Worm (Caenorhabditis elegans) whole organism, young adult: ENCODE measurements around the gene ptb-1.

ENCODE experiments used
- B0019.2 ChIP-seq: fragments of 200-800 bp; sonication (Bioruptor generic); conservative IDR thresholded peaks from 2 replicates; pipeline ENCODE4 v1.3.6; 2022; ENCODE audit warnings: missing genetic modification reagents, missing genetic modification characterization, missing compliant biosample characterization
- B0035.1 ChIP-seq: sonication (generic microtip); optimal IDR thresholded peaks from 2 replicates; lab custom pipeline; 2016; ENCODE audit warnings: missing genetic modification characterization, mild to moderate bottlenecking, missing compliant biosample characterization, missing genotype, missing genetic modification reagents
- B0261.1 ChIP-seq: sonication (generic microtip); optimal IDR thresholded peaks from 2 replicates; lab custom pipeline; 2016; ENCODE audit warnings: mild to moderate bottlenecking, missing genetic modification characterization, moderate library complexity, missing compliant biosample characterization
- B0336.3 ChIP-seq: fragments of 200-800 bp; sonication (Bioruptor generic); IDR thresholded peaks from 2 replicates; pipeline ENCODE4 v1.3.6; 2022; ENCODE audit warnings: missing genetic modification characterization, missing compliant biosample characterization
- C06A6.2 ChIP-seq: fragments of 200-800 bp; sonication (Bioruptor generic); conservative IDR thresholded peaks from 2 replicates; pipeline ENCODE4 v1.3.6; 2022; ENCODE audit warnings: missing genetic modification characterization, missing compliant biosample characterization
- F10E7.11 ChIP-seq: sonication (generic microtip); optimal IDR thresholded peaks from 2 replicates; lab custom pipeline; 2017; ENCODE audit warnings: mild to moderate bottlenecking, missing genetic modification characterization, moderate library complexity, missing compliant biosample characterization
- F22D6.2 ChIP-seq: sonication (generic microtip); optimal IDR thresholded peaks from 2 replicates; lab custom pipeline; 2016; ENCODE audit warnings: mild to moderate bottlenecking, missing genetic modification characterization, missing compliant biosample characterization
- F23B12.7 ChIP-seq: sonication (generic microtip); optimal IDR thresholded peaks from 2 replicates; lab custom pipeline; 2017; ENCODE audit warnings: missing genetic modification characterization, mild to moderate bottlenecking, missing compliant biosample characterization, antibody characterized with exemption, moderate library complexity; ENCODE audit not compliant: insufficient read depth
- F39B2.1 ChIP-seq: fragments of 200-800 bp; sonication (Bioruptor generic); IDR thresholded peaks from 2 replicates; pipeline ENCODE4 v1.3.6; 2022; ENCODE audit warnings: missing genetic modification reagents, missing genetic modification characterization, missing compliant biosample characterization
- F52B5.7 ChIP-seq: sonication (generic microtip); optimal IDR thresholded peaks from 2 replicates; lab custom pipeline; 2016; ENCODE audit warnings: mild to moderate bottlenecking, missing genetic modification characterization, missing compliant biosample characterization
- F57C9.4 ChIP-seq: sonication (generic microtip); optimal IDR thresholded peaks from 2 replicates; lab custom pipeline; 2017; ENCODE audit warnings: mild to moderate bottlenecking, missing genetic modification characterization, missing compliant biosample characterization
- K12H6.12 ChIP-seq: fragments of 200-800 bp; sonication (Bioruptor generic); optimal IDR thresholded peaks from 2 replicates; lab custom pipeline; 2018; ENCODE audit warnings: mild to moderate bottlenecking, missing genetic modification characterization, missing compliant biosample characterization
- Y53F4B.3 ChIP-seq: fragments of 200-800 bp; sonication (Bioruptor generic); IDR thresholded peaks from 2 replicates; pipeline ENCODE4 v1.3.6; 2022; ENCODE audit warnings: missing genetic modification reagents, missing genetic modification characterization, missing compliant biosample characterization
- Y56A3A.18 ChIP-seq: fragments of 200-800 bp; sonication (Bioruptor generic); IDR thresholded peaks from 2 replicates; pipeline ENCODE4 v1.3.6; 2022; ENCODE audit warnings: missing genetic modification reagents, missing genetic modification characterization, missing compliant biosample characterization
- Y67H2A.10 ChIP-seq: fragments of 200-800 bp; sonication (Bioruptor generic); conservative IDR thresholded peaks from 2 replicates; pipeline ENCODE4 v1.3.6; 2022; ENCODE audit warnings: missing genetic modification reagents, missing genetic modification characterization, missing compliant biosample characterization
- Y79H2A.3 ChIP-seq: fragments of 200-800 bp; sonication (Bioruptor generic); conservative IDR thresholded peaks from 2 replicates; pipeline ENCODE4 v1.3.6; 2022; ENCODE audit warnings: missing genetic modification reagents, missing genetic modification characterization, missing compliant biosample characterization
- attf-3 ChIP-seq: fragments of 200-800 bp; sonication (Bioruptor generic); conservative IDR thresholded peaks from 2 replicates; pipeline ENCODE4 v1.3.6; 2022; ENCODE audit warnings: missing genetic modification reagents, missing genetic modification characterization, missing compliant biosample characterization
- bed-2 ChIP-seq: fragments of 200-800 bp; sonication (Bioruptor generic); IDR thresholded peaks from 2 replicates; pipeline ENCODE4 v1.3.6; 2022; ENCODE audit warnings: missing genetic modification reagents, missing genetic modification characterization, missing compliant biosample characterization
- ccch-3 ChIP-seq: fragments of 200-800 bp; sonication (Bioruptor generic); optimal IDR thresholded peaks from 2 replicates; lab custom pipeline; 2018; ENCODE audit warnings: mild to moderate bottlenecking, missing genetic modification characterization, missing compliant biosample characterization
- cebp-1 ChIP-seq, 2 experiments: fragments of 200-800 bp in 1 of 2; sonication (Bioruptor generic) in 1 of 2; sonication (generic microtip) in 1 of 2; IDR thresholded peaks in 1 of 2; optimal IDR thresholded peaks in 1 of 2; 2 replicates each; pipeline versions ENCODE4 v1.3.6 to Lab custom; 2017 to 2022; ENCODE audit warnings: missing compliant biosample characterization in 2 of 2, missing genetic modification characterization in 2 of 2, mild to moderate bottlenecking in 1 of 2, missing genetic modification reagents in 1 of 2, moderate library complexity in 1 of 2
- ceh-27 ChIP-seq: fragments of 200-800 bp; sonication (Bioruptor generic); optimal IDR thresholded peaks from 2 replicates; lab custom pipeline; 2018; ENCODE audit warnings: mild to moderate bottlenecking, missing genetic modification characterization, moderate library complexity, missing compliant biosample characterization
- ceh-79 ChIP-seq: sonication (generic microtip); optimal IDR thresholded peaks from 2 replicates; lab custom pipeline; 2017; ENCODE audit warnings: mild to moderate bottlenecking, missing genetic modification characterization, missing compliant biosample characterization
- chd-7 ChIP-seq: sonication (generic microtip); optimal IDR thresholded peaks from 2 replicates; lab custom pipeline; 2016; ENCODE audit warnings: mild to moderate bottlenecking, missing genetic modification characterization, moderate library complexity, missing compliant biosample characterization
- die-1 ChIP-seq: sonication (generic microtip); optimal IDR thresholded peaks from 2 replicates; lab custom pipeline; 2016; ENCODE audit warnings: missing genotype, mild to moderate bottlenecking, missing genetic modification characterization, missing compliant biosample characterization
- dpff-1 ChIP-seq: sonication (generic microtip); optimal IDR thresholded peaks from 2 replicates; lab custom pipeline; 2017; ENCODE audit warnings: mild to moderate bottlenecking, missing genetic modification characterization, missing compliant biosample characterization
- efl-1 ChIP-seq: fragments of 150-350 bp; optimal IDR thresholded peaks from 2 replicates; lab custom pipeline; 2014; ENCODE audit warnings: missing biosample characterization, missing genetic modification reagents, missing genetic modification characterization
- ekl-4 ChIP-seq: fragments of 200-800 bp; sonication (Bioruptor generic); IDR thresholded peaks from 2 replicates; pipeline ENCODE4 v1.3.6; 2022; ENCODE audit warnings: missing genetic modification reagents, missing genetic modification characterization, missing compliant biosample characterization
- hlh-26 ChIP-seq: fragments of 200-800 bp; sonication (Bioruptor generic); conservative IDR thresholded peaks from 2 replicates; pipeline ENCODE4 v1.3.6; 2022; ENCODE audit warnings: missing genetic modification reagents, missing genetic modification characterization, missing compliant biosample characterization
- let-526 ChIP-seq: fragments of 200-800 bp; sonication (Bioruptor generic); IDR thresholded peaks from 2 replicates; pipeline ENCODE4 v1.3.6; 2022; ENCODE audit warnings: missing genetic modification reagents, missing genetic modification characterization, missing compliant biosample characterization
- lin-35 ChIP-seq, 3 experiments: fragments of 150-350 bp in 2 of 3; sonication (generic microtip) in 1 of 3; optimal IDR thresholded peaks; 2 replicates each; lab custom pipeline; 2014 to 2018; ENCODE audit warnings: missing biosample characterization in 3 of 3, missing genetic modification characterization in 3 of 3, missing genetic modification reagents in 3 of 3
- lin-54 ChIP-seq: fragments of 200-800 bp; sonication (Bioruptor generic); optimal IDR thresholded peaks from 2 replicates; lab custom pipeline; 2018; ENCODE audit warnings: mild to moderate bottlenecking, missing genetic modification characterization, missing compliant biosample characterization
- lsl-1 ChIP-seq: fragments of 200-800 bp; sonication (Bioruptor generic); optimal IDR thresholded peaks from 2 replicates; lab custom pipeline; 2018; ENCODE audit warnings: mild to moderate bottlenecking, missing genetic modification characterization, moderate library complexity, missing compliant biosample characterization
- madf-3 ChIP-seq: fragments of 200-800 bp; sonication (Bioruptor generic); IDR thresholded peaks from 2 replicates; pipeline ENCODE4 v1.3.6; 2022; ENCODE audit warnings: missing genetic modification reagents, missing genetic modification characterization, missing compliant biosample characterization
- mel-28 ChIP-seq: sonication (generic microtip); optimal IDR thresholded peaks from 2 replicates; lab custom pipeline; 2016; ENCODE audit warnings: borderline replicate concordance, mild to moderate bottlenecking, missing genetic modification characterization, missing compliant biosample characterization
- nfya-1 ChIP-seq: sonication (generic microtip); optimal IDR thresholded peaks from 2 replicates; lab custom pipeline; 2017; ENCODE audit warnings: antibody characterized with exemption, missing compliant biosample characterization, missing genetic modification characterization, borderline replicate concordance; ENCODE audit not compliant: insufficient read depth
- nfya-2 ChIP-seq: fragments of 200-800 bp; sonication (Bioruptor generic); IDR thresholded peaks from 2 replicates; pipeline ENCODE4 v1.3.6; 2022; ENCODE audit warnings: missing genetic modification reagents, missing genetic modification characterization, missing compliant biosample characterization
- nhr-27 ChIP-seq: fragments of 200-800 bp; sonication (Bioruptor generic); optimal IDR thresholded peaks from 2 replicates; lab custom pipeline; 2018; ENCODE audit warnings: mild to moderate bottlenecking, missing genetic modification characterization, moderate library complexity, missing compliant biosample characterization
- nhr-90 ChIP-seq: sonication (generic microtip); optimal IDR thresholded peaks from 2 replicates; lab custom pipeline; 2016; ENCODE audit warnings: missing genotype, mild to moderate bottlenecking, missing genetic modification characterization, missing compliant biosample characterization
- rcor-1 ChIP-seq: fragments of 200-800 bp; sonication (Bioruptor generic); IDR thresholded peaks from 2 replicates; pipeline ENCODE4 v1.3.6; 2022; ENCODE audit warnings: missing genetic modification reagents, missing genetic modification characterization, missing compliant biosample characterization
- rpc-1 ChIP-seq, 2 experiments: fragments of 150-350 bp in 1 of 2; sonication (generic microtip) in 1 of 2; optimal IDR thresholded peaks; 2 replicates each; lab custom pipeline; 2014 to 2018; ENCODE audit warnings: missing biosample characterization in 1 of 2, missing genetic modification characterization in 1 of 2, missing genetic modification reagents in 1 of 2, missing genotype in 1 of 2
- tbp1 ChIP-seq: fragments of 200-800 bp; sonication (Bioruptor generic); optimal IDR thresholded peaks from 2 replicates; lab custom pipeline; 2018; ENCODE audit warnings: mild to moderate bottlenecking, missing genetic modification characterization, missing compliant biosample characterization
- tbx-9 ChIP-seq: sonication (generic microtip); optimal IDR thresholded peaks from 2 replicates; lab custom pipeline; 2016; ENCODE audit warnings: borderline replicate concordance, missing genetic modification characterization, inconsistent platforms, missing compliant biosample characterization
- unc-62 ChIP-seq: fragments of 150-350 bp; optimal IDR thresholded peaks from 2 replicates; lab custom pipeline; 2014; ENCODE audit warnings: missing biosample characterization, missing genetic modification reagents, missing genetic modification characterization
- zim-3 ChIP-seq: sonication (generic microtip); optimal IDR thresholded peaks from 2 replicates; lab custom pipeline; 2017; ENCODE audit warnings: mild to moderate bottlenecking, missing genetic modification characterization, moderate library complexity, missing compliant biosample characterization
- ztf-22 ChIP-seq: fragments of 200-800 bp; sonication (Bioruptor generic); optimal IDR thresholded peaks from 2 replicates; lab custom pipeline; 2018; ENCODE audit warnings: mild to moderate bottlenecking, missing genetic modification characterization, moderate library complexity, missing compliant biosample characterization
- ztf-25 ChIP-seq: fragments of 200-800 bp; sonication (Bioruptor generic); IDR thresholded peaks from 2 replicates; pipeline ENCODE4 v1.3.6; 2022; ENCODE audit warnings: missing genetic modification reagents, missing genetic modification characterization, missing compliant biosample characterization
- ztf-26 ChIP-seq: sonication (generic microtip); optimal IDR thresholded peaks from 2 replicates; lab custom pipeline; 2017; ENCODE audit warnings: missing genetic modification characterization, missing compliant biosample characterization
- ztf-28 ChIP-seq: fragments of 200-800 bp; sonication (Bioruptor generic); IDR thresholded peaks from 2 replicates; pipeline ENCODE4 v1.3.6; 2022; ENCODE audit warnings: missing genetic modification reagents, missing genetic modification characterization, missing compliant biosample characterization

ptb-1 gene

DNA sequence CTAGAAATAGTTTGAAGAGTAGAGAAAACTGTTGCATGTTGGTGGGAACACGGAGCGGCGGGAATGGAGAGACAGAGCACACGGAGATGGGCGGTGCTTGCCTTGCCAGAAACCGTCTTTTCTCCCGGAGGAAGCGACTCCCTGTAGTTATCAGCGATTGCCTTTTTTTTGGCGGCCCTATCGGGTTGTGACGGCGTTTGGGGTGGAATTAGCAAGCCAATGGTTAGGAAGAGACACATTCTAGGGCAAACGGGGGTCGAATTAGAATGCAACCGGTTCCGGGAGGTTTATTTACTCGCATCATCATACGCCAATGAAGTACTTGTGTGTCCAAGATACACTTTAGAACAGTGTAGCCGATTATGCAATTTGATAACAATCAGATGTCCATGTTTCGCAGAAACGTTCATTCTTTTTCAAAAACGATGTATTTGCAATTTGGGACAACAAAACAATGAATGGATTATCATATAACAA, 17.7 kb upstream of the ptb-1 start, which contains the start of gene lact-3 (continued):
- TF ChIP-seq rcor-1 (GFP tag; lab: Robert Waterston, UW) (0 out of 2 replicates have a peak, but pooled peaks have one; percentile 13), dpff-1 (tag; lab: Kevin White, UChicago) (no peak), madf-3 (GFP tag; lab: Robert Waterston, UW) (peak; percentile 80; the same call in 1 of the 2 replicates), Y53F4B.3 (GFP tag; lab: Robert Waterston, UW) (no peak), F57C9.4 (no peak), C06A6.2 (GFP tag; lab: Robert Waterston, UW) (no peak), ztf-26 (tag; lab: Kevin White, UChicago) (no peak), unc-62 (GFP tag; lab: Kevin White, UChicago) (no peak), nhr-27 (no peak), rpc-1 (optimal IDR thresholded peaks at IDR 0.05; lab: Kevin White, UChicago) (no peak), rpc-1 (tag; optimal IDR thresholded peaks at IDR 0.05; lab: Kevin White, UChicago) (no peak), attf-3 (no peak), hlh-26 (GFP tag; lab: Robert Waterston, UW) (no peak), nhr-90 (tag; lab: Kevin White, UChicago) (no peak), let-526 (GFP tag; lab: Robert Waterston, UW) (no peak), lsl-1 (GFP tag; lab: Kevin White, UChicago) (peak; percentile 23), F10E7.11 (no peak), efl-1 (GFP tag; lab: Kevin White, UChicago) (no peak), ztf-28 (no peak), B0035.1 (tag; lab: Kevin White, UChicago) (no peak), zim-3 (no peak), ccch-3 (no peak), Y56A3A.18 (GFP tag; lab: Robert Waterston, UW) (peak; percentile 25; the same call in 1 of the 2 replicates), bed-2 (GFP tag; lab: Robert Waterston, UW) (no peak), ceh-79 (tag; lab: Kevin White, UChicago) (peak; percentile 23), die-1 (tag; lab: Kevin White, UChicago) (no peak), cebp-1 (GFP tag; IDR thresholded peaks at IDR 0.05; lab: Robert Waterston, UW) (no peak), cebp-1 (tag; optimal IDR thresholded peaks at IDR 0.05; lab: Kevin White, UChicago) (peak; percentile 38), nfya-2 (no peak), K12H6.12 (tag; lab: Kevin White, UChicago) (no peak), chd-7 (tag; lab: Kevin White, UChicago) (peak; percentile 35), tbp1 (GFP tag; lab: Kevin White, UChicago) (peak; percentile 35), B0336.3 (GFP tag; lab: Robert Waterston, UW) (peak; percentile 90), ztf-25 (GFP tag; lab: Robert Waterston, UW) (no peak), lin-54 (GFP tag; lab: Kevin White, UChicago) (peak; percentile 52), tbx-9 (no peak), mel-28 (tag; lab: Kevin White, UChicago) (no peak), F23B12.7 (tag; lab: Kevin White, UChicago) (no peak), lin-35 (GFP tag; optimal IDR thresholded peaks at IDR 0.05; lab: Kevin White, UChicago) (no peak), nfya-1 (no peak), ztf-22 (GFP tag; lab: Kevin White, UChicago) (no peak), B0261.1 (no peak), F39B2.1 (GFP tag; lab: Robert Waterston, UW) (no peak), B0019.2 (GFP tag; lab: Robert Waterston, UW) (no peak), ekl-4 (GFP tag; lab: Robert Waterston, UW) (peak; percentile 71), Y79H2A.3 (GFP tag; lab: Robert Waterston, UW) (0 out of 2 replicates have a peak, but pooled peaks have one; percentile 38), Y67H2A.10 (GFP tag; lab: Robert Waterston, UW) (no peak), F52B5.7 (tag; lab: Kevin White, UChicago) (no peak), ceh-27 (GFP tag; lab: Kevin White, UChicago) (no peak), F22D6.2 (tag; lab: Kevin White, UChicago) (no peak)
